Worm (Caenorhabditis elegans): ENCODE results near the gene Y81B9A.4.
"Not testable (repeated sequence)": the region's sequence is repeated elsewhere in the genome, so short reads cannot be mapped to it uniquely, and the experiment has no call there.

DNA sequence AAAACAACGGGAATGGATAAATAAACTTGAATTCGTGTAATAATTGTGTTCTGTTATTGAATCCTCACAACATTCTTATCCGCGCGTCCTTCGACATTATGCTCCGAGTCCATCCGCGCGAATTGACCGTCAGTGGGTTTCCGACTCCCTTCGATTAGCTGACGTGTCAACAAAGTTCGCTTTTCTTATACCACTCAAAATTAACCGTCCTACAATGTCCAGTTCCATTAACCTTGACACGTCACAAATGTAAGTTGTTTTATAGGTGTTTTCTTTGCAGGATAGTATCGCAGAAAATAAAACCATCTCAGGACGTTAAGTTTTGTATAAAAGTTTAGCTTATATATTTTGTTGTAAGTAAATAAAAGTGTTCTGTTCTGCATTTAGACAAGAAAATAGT, 22.7 kb upstream of the Y81B9A.4 start, which contains the start of gene crb-3:
- not testable (repeated sequence) for TF ChIP-seq scrt-1 (GFP tag; IDR thresholded peaks at IDR 0.05); ets-7 (tag; optimal IDR thresholded peaks at IDR 0.05); pes-1 (GFP tag; IDR thresholded peaks at IDR 0.05); ama-1 (optimal IDR thresholded peaks at IDR 0.05); tbx-11 (GFP tag; IDR thresholded peaks at IDR 0.05); ceh-36 (tag; optimal IDR thresholded peaks at IDR 0.05); tra-4 (tag; optimal IDR thresholded peaks at IDR 0.05); hmg-4 (GFP tag; optimal IDR thresholded peaks at IDR 0.05); aly-1 (tag; optimal IDR thresholded peaks at IDR 0.05); B0310.2 (tag; optimal IDR thresholded peaks at IDR 0.05)
